Worm (Caenorhabditis elegans): ENCODE measurements around the gene F42G4.7.

DNA sequence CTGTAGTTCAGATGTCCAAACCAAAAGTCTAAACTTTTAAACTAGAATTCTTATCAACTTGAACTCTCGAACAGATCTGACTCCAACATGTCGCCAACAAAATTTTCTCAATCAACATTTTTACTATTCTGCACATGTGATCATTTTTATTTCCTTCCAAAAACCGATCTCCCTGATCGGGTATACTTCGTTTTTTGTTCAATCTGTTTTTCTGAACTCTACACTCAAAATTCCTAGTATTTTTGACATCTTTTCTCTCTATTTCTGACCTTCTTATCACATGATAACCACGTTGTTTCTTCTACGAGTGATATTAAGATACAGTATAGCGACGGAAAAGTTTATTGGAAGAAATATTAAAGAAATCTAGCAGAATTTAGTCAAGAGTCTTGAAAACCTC is 40.8 kb downstream of the F42G4.7 start:
- no peak for TF ChIP-seq lin-13 (tag; optimal IDR thresholded peaks at IDR 0.05)
- no peak for TF ChIP-seq pha-4 (tag; optimal IDR thresholded peaks at IDR 0.05)
- no peak for TF ChIP-seq mep-1 (tag; optimal IDR thresholded peaks at IDR 0.05)
- no peak for TF ChIP-seq nhr-28 (tag; optimal IDR thresholded peaks at IDR 0.05)
- no peak for TF ChIP-seq unc-120 (tag; optimal IDR thresholded peaks at IDR 0.05; ENCODE audit: poor library complexity, severe bottlenecking)
- no peak for TF ChIP-seq unc-62 (GFP tag; optimal IDR thresholded peaks at IDR 0.05)
- no peak for TF ChIP-seq M03D4.4 (tag; optimal IDR thresholded peaks at IDR 0.05)
- TF ChIP-seq lin-32 (GFP tag; optimal IDR thresholded peaks at IDR 0.05) = no peak
- no peak for TF ChIP-seq nhr-12 (tag; optimal IDR thresholded peaks at IDR 0.05)
- no peak for TF ChIP-seq snpc-4 (tag; optimal IDR thresholded peaks at IDR 0.05)
- no peak for TF ChIP-seq lsy-2 (tag; optimal IDR thresholded peaks at IDR 0.05)

Data from whole organism, mixed stage, embryonic.